Fruit fly (Drosophila melanogaster): ENCODE measurements around the gene jvl.
A peak's percentile ranks its signal among the peaks of the same experiment; 100 is the strongest.

jvl gene

DNA sequence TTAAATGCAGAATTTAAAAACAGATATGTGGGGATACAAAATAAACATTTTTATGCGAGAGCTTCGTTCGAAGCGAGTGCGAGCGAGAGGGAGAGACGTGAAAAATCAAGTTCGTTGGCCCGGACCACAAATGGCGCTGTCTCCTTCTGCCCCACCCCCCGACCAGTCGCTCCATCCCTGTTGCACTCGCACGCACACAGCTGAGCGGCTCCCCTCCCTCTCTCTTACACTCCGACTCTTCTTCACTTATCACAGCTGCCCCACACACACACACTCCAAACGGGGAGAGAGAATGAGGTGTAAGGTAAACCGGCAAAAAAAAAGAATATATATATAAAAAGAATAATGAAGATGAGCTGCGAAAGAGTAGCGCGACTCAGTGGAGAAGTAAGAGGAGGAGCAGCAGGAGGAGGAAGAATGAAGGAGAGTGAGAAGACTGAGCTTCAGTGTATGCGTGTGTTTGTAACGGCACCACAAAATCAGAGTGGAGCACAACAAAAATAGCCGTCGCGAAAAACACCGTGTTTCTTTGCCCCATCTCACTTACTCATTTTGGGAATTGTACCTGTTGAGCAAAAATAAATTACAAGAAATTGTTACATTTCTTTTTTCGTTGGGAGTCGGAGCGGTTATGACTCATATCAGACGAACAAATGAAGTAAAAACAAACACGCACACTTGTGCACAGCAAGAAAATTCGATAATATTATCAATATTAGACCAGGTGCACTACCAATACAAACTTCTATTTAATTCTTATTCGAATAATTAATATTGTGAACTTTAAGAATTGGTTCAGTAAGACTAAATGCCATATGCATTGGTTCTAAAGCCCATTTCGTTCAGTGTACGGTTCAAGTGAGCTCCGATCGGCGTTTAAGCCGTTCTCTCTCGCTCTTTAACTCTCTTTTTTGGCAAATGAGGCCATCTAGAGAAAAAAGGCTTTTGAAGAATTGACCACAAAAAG is 3.2 kb upstream of the jvl start:
- TF ChIP-seq CG8478 (optimal IDR thresholded peaks at IDR 0.05) = no peak
- TF ChIP-seq CTCF (optimal IDR thresholded peaks at IDR 0.05) = no peak

DNA sequence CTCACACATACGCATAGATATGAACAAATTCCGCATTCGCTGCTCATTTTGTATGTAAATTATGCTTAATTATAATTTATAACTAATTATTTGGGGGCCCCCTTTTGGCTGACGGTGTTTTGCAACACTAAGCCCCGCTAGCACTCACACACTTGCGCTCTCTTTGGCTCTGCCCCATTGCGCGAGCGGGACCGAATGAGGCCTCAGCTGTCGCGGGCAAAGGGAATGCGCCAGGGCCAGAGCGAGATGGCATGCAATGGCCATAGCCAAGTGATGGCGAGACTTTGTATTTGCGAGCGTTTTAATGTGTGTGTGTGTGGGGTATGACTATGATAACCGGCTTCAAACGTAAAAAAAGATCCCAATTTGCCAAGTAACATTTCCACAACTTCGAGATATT is 2.3 kb upstream of the jvl start:
- TF ChIP-seq CG8478 (optimal IDR thresholded peaks at IDR 0.05) (no peak), CTCF (optimal IDR thresholded peaks at IDR 0.05) (no peak)

DNA sequence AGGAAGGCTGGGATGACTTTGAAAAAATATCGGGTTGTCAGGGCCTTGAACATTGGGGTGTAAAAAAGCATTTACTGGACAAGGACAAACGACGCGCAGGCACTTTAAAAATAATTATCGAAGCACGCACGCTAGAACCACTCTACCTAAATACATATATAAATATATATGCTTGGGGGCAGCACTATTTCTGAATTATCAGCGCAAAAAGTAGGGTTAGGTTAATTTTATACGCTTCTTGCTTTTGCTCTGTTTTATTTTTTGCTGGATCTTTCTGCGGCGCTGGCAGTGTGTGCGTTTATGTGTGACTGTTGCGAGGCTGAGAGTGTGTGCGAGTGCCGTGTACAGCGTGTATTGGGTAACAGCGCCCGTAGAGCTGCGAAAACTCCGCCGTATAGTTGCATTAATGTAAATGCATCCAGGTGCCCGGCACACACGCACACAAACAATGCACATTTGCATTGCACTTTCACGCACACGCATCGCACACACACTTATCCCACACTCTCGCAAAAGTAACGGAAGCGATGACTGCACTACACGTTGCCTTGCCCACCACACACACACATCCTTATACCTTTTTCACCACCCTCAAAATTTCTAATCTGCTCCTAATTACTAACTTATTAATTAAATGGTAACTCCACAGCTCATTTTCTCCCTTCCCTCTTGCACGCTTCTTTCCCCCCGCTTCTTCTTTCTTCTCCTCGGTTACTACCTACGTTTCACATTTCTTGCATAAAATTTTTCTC is 1.7 kb upstream of the jvl start:
- TF ChIP-seq CG8478 (optimal IDR thresholded peaks at IDR 0.05) (no peak), CTCF (optimal IDR thresholded peaks at IDR 0.05) (no peak)

DNA sequence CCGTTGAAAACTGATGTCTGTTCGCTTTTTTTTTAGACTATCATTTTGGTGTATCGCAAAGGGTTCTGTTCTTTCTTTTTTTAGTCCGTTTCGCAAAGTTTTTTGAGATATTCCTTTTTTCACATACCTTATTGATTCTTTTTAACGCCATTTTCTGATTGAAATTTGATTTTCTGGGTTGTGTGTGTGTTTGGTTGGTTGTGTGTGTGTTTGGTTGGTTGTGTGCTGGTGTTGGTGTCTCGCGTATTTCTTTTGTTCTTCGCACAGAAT is 1.2 kb upstream of the jvl start:
- TF ChIP-seq CTCF (optimal IDR thresholded peaks at IDR 0.05) (no peak), CG8478 (optimal IDR thresholded peaks at IDR 0.05) (no peak)

DNA sequence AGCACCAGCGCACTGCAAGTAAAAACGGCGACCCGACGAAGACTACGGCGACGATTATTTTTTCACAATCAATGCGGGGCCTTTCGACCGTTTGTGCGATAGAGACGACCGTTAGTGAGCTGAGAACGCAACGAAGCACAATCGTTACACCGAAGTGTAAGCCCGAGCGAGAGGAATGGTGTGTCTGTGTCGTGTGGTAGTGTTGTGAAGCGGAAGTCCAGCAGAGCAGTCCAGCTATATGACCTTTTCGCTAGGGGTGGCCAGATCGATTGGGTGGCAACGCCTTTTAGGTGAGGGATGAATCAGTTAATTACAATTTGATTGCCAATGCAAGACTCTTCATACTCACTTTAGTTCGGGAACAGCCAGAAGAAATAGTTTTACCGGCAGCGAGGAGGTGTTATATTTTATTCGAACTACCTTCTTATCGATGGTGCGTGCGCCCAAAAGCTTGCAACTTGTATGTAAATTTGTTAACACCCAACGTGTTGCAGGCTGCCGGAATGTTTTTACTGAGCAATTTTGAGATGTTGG is 657 bp upstream of the jvl start:
- TF ChIP-seq CG8478 (optimal IDR thresholded peaks at IDR 0.05) = no peak
- TF ChIP-seq CTCF (optimal IDR thresholded peaks at IDR 0.05) = peak; percentile 30 to 48

DNA sequence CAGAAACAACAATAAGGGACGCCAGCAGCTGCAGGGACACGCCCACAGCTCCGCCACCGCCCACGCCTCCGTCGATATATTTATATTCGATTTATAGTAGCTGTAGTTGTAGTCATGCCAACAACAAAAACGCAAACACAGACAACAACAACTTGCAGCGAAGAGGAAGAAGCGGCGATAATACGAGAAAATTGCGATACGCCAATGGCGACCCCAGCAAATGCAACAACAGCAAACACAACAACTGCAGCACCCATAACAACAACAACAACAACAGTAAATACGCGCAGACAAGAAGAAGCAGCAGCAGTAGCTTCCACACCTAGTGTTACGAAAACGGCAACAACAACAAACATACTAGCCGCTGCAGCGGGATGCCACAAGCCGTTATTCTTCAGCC is 682 bp downstream of the jvl start:
- no peak for TF ChIP-seq CTCF (optimal IDR thresholded peaks at IDR 0.05)
- TF ChIP-seq CG8478 (optimal IDR thresholded peaks at IDR 0.05) = no peak

DNA sequence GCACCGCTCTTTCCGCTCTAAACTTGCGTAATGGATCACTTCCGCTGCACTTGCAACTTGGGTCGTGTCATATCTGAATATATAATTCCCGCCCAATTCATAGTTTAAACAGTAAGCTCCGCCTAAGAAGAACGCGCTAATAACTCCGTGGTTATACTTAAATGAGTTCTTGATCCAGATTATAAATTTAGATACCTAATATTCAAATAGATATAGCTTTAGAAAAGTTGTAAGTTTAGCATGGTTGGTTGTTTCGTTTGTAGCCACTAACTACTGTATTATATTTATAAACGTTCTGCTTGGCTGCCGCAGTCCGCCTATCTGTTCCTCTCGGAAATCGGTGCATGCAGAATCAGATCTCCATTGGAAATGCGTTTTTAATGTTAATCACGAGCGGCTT is 1.5 kb downstream of the jvl start:
- TF ChIP-seq CG8478 (optimal IDR thresholded peaks at IDR 0.05) (no peak), CTCF (optimal IDR thresholded peaks at IDR 0.05) (no peak)

DNA sequence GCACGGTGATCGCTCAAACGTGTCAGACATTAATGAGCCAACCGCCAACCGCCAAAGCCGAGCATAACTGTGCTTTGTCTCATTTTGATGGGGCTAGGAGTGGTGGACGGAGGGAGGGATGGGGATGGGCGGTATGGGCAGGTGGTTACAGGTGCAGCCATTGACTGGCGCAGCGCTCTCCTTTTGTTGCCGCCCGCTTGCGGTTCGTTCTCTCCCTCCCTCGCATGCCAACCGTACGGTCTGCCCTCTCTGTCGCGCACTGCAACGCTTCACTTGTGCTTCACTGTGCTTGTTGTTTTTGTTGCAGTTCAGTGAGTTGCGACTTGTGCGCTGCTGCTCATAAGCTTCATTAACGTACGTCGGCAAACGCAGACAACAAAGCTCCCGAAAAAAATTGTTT is 2.0 kb downstream of the jvl start:
- TF ChIP-seq CG8478 (optimal IDR thresholded peaks at IDR 0.05) = no peak
- no peak for TF ChIP-seq CTCF (optimal IDR thresholded peaks at IDR 0.05)

DNA sequence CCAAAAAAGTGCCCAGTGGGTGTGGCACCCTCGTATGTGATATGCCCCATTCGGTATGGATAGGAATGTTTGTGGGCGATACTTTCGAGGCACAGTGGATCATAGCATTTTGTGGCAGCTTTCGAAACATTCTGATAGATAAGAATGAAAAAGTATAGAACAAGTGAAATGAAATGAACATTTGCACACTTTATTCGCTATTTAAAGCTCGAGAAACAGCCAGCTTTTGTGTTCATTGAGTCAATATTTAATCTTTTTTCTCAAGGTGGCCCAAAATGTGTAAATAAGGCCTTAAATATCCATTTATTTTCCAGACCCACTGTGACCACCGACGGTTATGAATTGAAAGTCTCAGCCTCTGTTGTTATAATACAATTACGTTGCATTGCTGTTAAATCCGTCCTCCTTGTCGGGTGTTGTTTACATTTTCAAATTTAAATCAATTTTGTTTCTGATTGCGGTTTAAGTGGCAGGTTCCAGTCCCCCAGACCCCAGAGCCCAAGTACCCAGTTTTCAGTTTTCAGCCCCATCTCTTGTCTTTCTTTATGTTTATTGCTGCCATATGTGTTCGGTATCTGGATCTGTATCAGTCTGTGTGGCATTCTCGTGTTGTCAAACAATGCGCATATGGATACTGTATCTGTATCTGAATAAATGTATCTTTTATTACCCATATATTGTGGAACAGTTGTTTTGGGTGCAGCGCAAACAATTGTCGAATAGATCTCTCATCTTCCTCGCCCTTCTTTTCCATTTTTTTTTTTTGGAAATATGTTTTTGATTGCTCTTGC is 3.2 kb downstream of the jvl start:
- TF ChIP-seq CTCF (optimal IDR thresholded peaks at IDR 0.05) (no peak), CG8478 (optimal IDR thresholded peaks at IDR 0.05) (no peak)

DNA sequence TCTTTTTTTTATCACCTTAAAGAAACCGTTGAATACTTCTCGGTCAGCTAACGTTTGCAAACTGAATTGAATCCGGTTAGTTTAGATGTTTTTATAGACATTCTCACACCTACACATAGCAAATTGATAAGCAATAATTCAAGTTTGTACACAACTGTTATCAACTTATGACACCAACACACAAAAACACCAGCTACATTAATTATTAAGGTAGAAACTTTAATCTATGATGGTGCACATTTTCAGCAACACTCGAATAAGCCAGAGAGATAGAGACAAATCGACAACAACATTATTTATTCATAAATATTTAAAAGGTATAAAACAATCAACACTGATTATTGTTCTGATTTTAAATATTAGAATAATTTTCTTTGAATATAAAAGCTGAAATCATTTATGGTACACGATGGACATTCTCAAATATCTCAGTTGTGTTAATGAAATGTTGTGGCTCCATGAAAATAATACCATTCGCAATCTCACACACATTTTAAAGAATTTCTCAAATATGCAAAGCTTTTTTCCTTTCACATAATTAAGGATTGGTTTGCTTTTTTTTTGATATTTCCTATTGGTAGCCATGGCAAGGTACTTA is 6.0 kb downstream of the jvl start:
- TF ChIP-seq CG8478 (optimal IDR thresholded peaks at IDR 0.05) = no peak
- TF ChIP-seq CTCF (optimal IDR thresholded peaks at IDR 0.05) = no peak

DNA sequence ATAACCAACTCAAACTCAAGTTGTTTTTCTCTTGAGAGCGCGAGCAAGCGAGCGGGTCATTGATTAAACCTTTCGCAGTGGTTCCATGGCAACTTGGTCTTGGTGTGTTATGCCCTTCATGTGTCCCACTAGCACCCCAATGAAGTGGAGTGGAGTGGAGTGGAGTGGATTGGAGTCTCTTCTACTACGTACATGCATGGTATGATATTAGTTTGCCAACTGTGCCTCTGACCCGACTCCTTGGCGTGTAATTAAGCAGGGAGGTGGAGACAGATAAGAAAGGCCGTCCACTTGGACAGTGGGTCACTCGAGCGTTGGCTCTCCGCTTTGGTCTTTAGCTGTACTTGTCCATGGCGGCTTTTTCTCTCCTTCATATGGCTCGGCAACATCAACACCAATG is 6.5 kb downstream of the jvl start:
- TF ChIP-seq CTCF (optimal IDR thresholded peaks at IDR 0.05) (no peak), CG8478 (optimal IDR thresholded peaks at IDR 0.05) (no peak)

DNA sequence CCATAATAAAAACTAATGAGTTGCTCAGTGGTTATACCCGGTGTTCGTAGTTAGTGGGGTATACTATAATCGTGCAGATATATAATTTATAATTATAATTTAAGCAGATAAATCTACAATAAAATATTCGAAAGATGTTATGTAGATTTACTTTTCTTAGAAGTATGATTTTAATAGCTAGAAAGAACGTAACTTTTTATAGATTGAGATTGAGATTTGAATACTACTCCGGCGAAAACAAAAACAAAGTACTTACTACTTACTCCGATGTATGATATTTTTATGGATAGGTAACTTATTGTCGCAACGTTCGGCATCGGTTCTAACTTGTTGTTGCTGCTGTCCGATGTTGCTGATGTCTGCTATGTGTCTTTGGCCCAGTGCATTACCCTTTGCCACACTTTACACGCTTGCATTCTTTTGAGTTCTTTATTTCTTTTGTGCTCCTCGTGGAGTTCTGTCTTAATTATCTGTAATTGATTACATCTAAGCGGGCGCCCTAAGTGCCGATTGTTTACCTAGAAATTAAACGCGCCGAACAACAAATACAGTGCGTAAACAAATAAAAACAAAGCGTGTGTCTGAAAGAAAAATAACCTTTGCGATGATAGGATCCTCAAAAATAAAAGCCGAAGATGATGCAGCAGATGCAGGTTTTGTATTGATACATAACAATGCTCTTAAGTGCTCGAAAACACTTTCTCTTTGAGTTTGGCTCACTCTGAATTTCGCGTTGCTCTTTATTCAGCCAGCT is 7.1 kb downstream of the jvl start:
- no peak for TF ChIP-seq CG8478 (optimal IDR thresholded peaks at IDR 0.05)
- no peak for TF ChIP-seq CTCF (optimal IDR thresholded peaks at IDR 0.05)

DNA sequence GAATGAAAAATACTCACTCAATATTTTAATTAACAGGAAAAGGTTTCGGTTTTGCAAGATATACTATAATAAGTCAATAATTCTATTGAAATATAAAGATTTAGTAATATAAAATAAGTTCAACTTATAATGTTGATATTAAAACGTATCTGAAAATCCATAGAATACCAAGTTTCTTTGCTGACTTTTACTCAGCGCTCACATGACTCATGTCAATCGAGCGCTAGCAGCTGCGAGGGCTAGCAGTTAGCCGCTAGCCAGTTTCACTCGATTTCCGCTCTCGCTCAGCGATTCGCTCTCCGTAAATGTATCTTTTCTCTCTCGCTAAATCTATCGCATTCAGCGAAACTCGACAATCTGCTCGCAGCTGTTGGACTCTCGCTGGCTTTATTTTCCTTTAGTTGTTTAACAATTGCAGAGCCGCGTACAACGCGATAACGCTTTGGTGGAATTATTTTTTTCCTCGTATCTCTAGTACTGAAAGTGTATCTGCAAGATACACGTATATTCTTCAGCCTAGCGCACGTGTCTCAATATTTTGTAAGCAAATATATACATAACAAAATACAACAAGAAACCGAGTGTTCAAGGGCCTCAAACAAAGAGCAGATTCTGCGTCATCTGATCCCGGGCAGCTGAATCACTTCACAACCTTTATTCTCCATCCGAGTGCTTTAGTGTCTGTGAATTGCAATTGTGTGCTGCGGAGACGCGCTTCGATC is 7.9 kb downstream of the jvl start:
- TF ChIP-seq CTCF (optimal IDR thresholded peaks at IDR 0.05) = no peak
- TF ChIP-seq CG8478 (optimal IDR thresholded peaks at IDR 0.05) = no peak

DNA sequence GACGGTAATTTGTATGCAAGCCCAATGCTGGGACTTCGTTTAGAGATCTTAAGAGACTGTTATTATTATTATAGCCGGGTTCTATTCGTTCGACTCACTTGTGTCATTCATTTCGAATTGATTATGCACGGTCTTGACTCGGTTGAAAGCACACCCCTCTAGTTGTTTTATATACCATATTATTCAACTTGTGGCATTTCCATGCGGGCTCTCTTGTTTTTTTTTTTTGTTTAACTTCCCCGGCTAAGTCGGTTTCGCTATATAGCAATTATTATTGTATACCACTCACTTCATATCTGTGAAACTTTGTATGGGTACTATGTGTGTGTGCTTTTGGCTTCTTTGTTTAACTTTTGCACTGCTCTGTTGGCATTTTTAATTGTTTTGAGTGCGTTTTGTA is 9.6 kb downstream of the jvl start, which contains the start of gene smp-30:
Gene smp-30, minus strand, starts transcription at position 224 of the 400 bp plus-strand sequence.
- TF ChIP-seq CTCF (optimal IDR thresholded peaks at IDR 0.05) (no peak), CG8478 (optimal IDR thresholded peaks at IDR 0.05) (no peak)

Data from S2 (cell line).